Worm (Caenorhabditis elegans) whole organism, L4 larva: ENCODE results near the gene Y43B11AR.1.

Experiments used
- F37D6.2 ChIP-seq: sonication (generic microtip); optimal IDR thresholded peaks from 2 replicates; lab custom pipeline; 2016; ENCODE audit warnings: mild to moderate bottlenecking, missing genetic modification characterization, missing compliant biosample characterization
- T20F7.1 ChIP-seq: fragments of 200-800 bp; sonication (Bioruptor generic); optimal IDR thresholded peaks from 2 replicates; lab custom pipeline; 2018; ENCODE audit warnings: mild to moderate bottlenecking, missing genetic modification characterization, missing compliant biosample characterization
- Y105C5A.15 ChIP-seq: fragments of 200-800 bp; sonication (Bioruptor generic); IDR thresholded peaks from 2 replicates; pipeline ENCODE4 v1.3.6; 2022; ENCODE audit warnings: missing genetic modification characterization, missing compliant biosample characterization
- Y75B8A.6 ChIP-seq: fragments of 200-800 bp; sonication (Bioruptor generic); IDR thresholded peaks from 2 replicates; pipeline ENCODE4 v1.3.6; 2022; ENCODE audit warnings: missing genetic modification reagents, missing genetic modification characterization, missing compliant biosample characterization
- ZK337.2 ChIP-seq: fragments of 200-800 bp; sonication (Bioruptor generic); IDR thresholded peaks from 2 replicates; pipeline ENCODE4 v1.3.6; 2022; ENCODE audit warnings: missing genetic modification reagents, missing genetic modification characterization, missing compliant biosample characterization
- ZK546.5 ChIP-seq, 2 experiments: sonication (generic microtip); optimal IDR thresholded peaks; 2 replicates each; lab custom pipeline; 2017; ENCODE audit warnings: missing biosample characterization in 2 of 2, missing genetic modification characterization in 2 of 2
- aly-2 ChIP-seq: sonication (generic microtip); optimal IDR thresholded peaks from 2 replicates; lab custom pipeline; 2018; ENCODE audit warnings: missing biosample characterization, missing genetic modification characterization
- ama-1 ChIP-seq: fragments of 150-350 bp; optimal IDR thresholded peaks from 2 replicates; lab custom pipeline; 2014; ENCODE audit warnings: inconsistent platforms, mixed read lengths
- ceh-28 ChIP-seq: fragments of 150-350 bp; optimal IDR thresholded peaks from 2 replicates; lab custom pipeline; 2014; ENCODE audit warnings: missing biosample characterization, missing genetic modification reagents, missing genetic modification characterization
- ceh-32 ChIP-seq: sonication (generic microtip); optimal IDR thresholded peaks from 2 replicates; lab custom pipeline; 2016; ENCODE audit warnings: mild to moderate bottlenecking, missing genetic modification characterization, missing compliant biosample characterization; ENCODE audit not compliant: poor library complexity
- ceh-62 ChIP-seq: sonication (generic microtip); optimal IDR thresholded peaks from 2 replicates; lab custom pipeline; 2017; ENCODE audit warnings: missing biosample characterization, missing genetic modification characterization
- ces-1 ChIP-seq: fragments of 150-350 bp; sonication (generic microtip); optimal IDR thresholded peaks from 4 replicates; lab custom pipeline; 2014; ENCODE audit warnings: missing biosample characterization, missing genetic modification reagents, missing genetic modification characterization
- ctbp-1 ChIP-seq: fragments of 200-800 bp; sonication (Bioruptor generic); IDR thresholded peaks from 2 replicates; pipeline ENCODE4 v1.3.6; 2022; ENCODE audit warnings: missing genetic modification reagents, missing genetic modification characterization, missing compliant biosample characterization
- daf-16 ChIP-seq, 3 experiments: sonication (generic microtip); optimal IDR thresholded peaks; 2 replicates each; lab custom pipeline; 2016 to 2017; ENCODE audit warnings: missing genetic modification characterization in 3 of 3, missing genetic modification reagents in 3 of 3, mild to moderate bottlenecking in 2 of 3, missing compliant biosample characterization in 2 of 3, missing biosample characterization in 1 of 3, moderate library complexity in 1 of 3
- daf-19 ChIP-seq: fragments of 200-800 bp; sonication (Bioruptor generic); conservative IDR thresholded peaks from 2 replicates; pipeline ENCODE4 v1.3.6; 2022; ENCODE audit warnings: missing genetic modification characterization, missing compliant biosample characterization
- dmd-9 ChIP-seq: fragments of 200-800 bp; sonication (Bioruptor generic); IDR thresholded peaks from 2 replicates; pipeline ENCODE4 v1.3.6; 2022; ENCODE audit warnings: missing genetic modification reagents, missing genetic modification characterization, missing compliant biosample characterization
- dpl-1 ChIP-seq: fragments of 150-350 bp; optimal IDR thresholded peaks from 2 replicates; lab custom pipeline; 2014; ENCODE audit warnings: missing biosample characterization, missing genetic modification reagents, missing genetic modification characterization
- duxl-1 ChIP-seq: sonication (generic microtip); optimal IDR thresholded peaks from 2 replicates; lab custom pipeline; 2016; ENCODE audit warnings: mild to moderate bottlenecking, missing genetic modification characterization, moderate library complexity, missing compliant biosample characterization; ENCODE audit not compliant: poor library complexity
- dve-1 ChIP-seq: sonication (generic microtip); optimal IDR thresholded peaks from 2 replicates; lab custom pipeline; 2017; ENCODE audit warnings: antibody characterized with exemption, mild to moderate bottlenecking, missing genetic modification characterization, missing compliant biosample characterization; ENCODE audit not compliant: insufficient read depth
- egl-27 ChIP-seq: sonication (generic microtip); optimal IDR thresholded peaks from 3 replicates; lab custom pipeline; 2017; ENCODE audit warnings: missing biosample characterization, missing genetic modification reagents, missing genetic modification characterization
- egl-43 ChIP-seq: fragments of 200-800 bp; sonication (Bioruptor generic); IDR thresholded peaks from 2 replicates; pipeline ENCODE4 v1.3.6; 2022; ENCODE audit warnings: missing genetic modification reagents, missing genetic modification characterization, missing compliant biosample characterization
- fos-1 ChIP-seq: fragments of 150-350 bp; optimal IDR thresholded peaks from 2 replicates; lab custom pipeline; 2014; ENCODE audit warnings: missing biosample characterization, missing genetic modification characterization
- gei-8 ChIP-seq: fragments of 200-800 bp; sonication (Bioruptor generic); optimal IDR thresholded peaks from 2 replicates; lab custom pipeline; 2018; ENCODE audit warnings: mild to moderate bottlenecking, missing genetic modification characterization, missing compliant biosample characterization
- hif-1 ChIP-seq, 2 experiments: sonication (generic microtip); optimal IDR thresholded peaks; 2 replicates each; lab custom pipeline; 2016 to 2017; ENCODE audit warnings: missing compliant biosample characterization in 2 of 2, missing genetic modification characterization in 2 of 2, missing genetic modification reagents in 2 of 2, missing genotype in 2 of 2, mild to moderate bottlenecking in 1 of 2
- hmg-1.1 ChIP-seq: fragments of 200-800 bp; sonication (Bioruptor generic); IDR thresholded peaks from 2 replicates; pipeline ENCODE4 v1.3.6; 2022; ENCODE audit warnings: missing genetic modification reagents, missing genetic modification characterization, missing compliant biosample characterization
- jun-1 ChIP-seq: fragments of 150-350 bp; optimal IDR thresholded peaks from 2 replicates; lab custom pipeline; 2014; ENCODE audit warnings: missing biosample characterization, missing genetic modification reagents, missing genetic modification characterization
- lin-13 ChIP-seq: fragments of 150-350 bp; optimal IDR thresholded peaks from 2 replicates; lab custom pipeline; 2014; ENCODE audit warnings: missing biosample characterization, missing genetic modification reagents, missing genetic modification characterization
- lin-15B ChIP-seq: fragments of 150-350 bp; sonication (generic microtip); optimal IDR thresholded peaks from 3 replicates; lab custom pipeline; 2014; ENCODE audit warnings: missing biosample characterization, missing genetic modification characterization
- lin-38 ChIP-seq: fragments of 200-800 bp; sonication (Bioruptor generic); IDR thresholded peaks from 2 replicates; pipeline ENCODE4 v1.3.6; 2022; ENCODE audit warnings: missing genetic modification reagents, missing genetic modification characterization, missing compliant biosample characterization
- lir-3 ChIP-seq: sonication (generic microtip); optimal IDR thresholded peaks from 2 replicates; lab custom pipeline; 2016; ENCODE audit warnings: mild to moderate bottlenecking, missing genetic modification characterization, missing compliant biosample characterization
- madf-5 ChIP-seq, 2 experiments: fragments of 200-800 bp; sonication (Bioruptor generic); IDR thresholded peaks; 2 replicates each; pipeline ENCODE4 v1.3.6; 2022; ENCODE audit warnings: missing compliant biosample characterization in 2 of 2, missing genetic modification characterization in 2 of 2
- mdl-1 ChIP-seq, 2 experiments: fragments of 150-350 bp in 1 of 2; sonication (generic microtip) in 1 of 2; optimal IDR thresholded peaks; 2 replicates each; lab custom pipeline; 2014 to 2017; ENCODE audit warnings: missing biosample characterization in 2 of 2, missing genetic modification characterization in 2 of 2
- mes-2 ChIP-seq: sonication (generic microtip); optimal IDR thresholded peaks from 2 replicates; lab custom pipeline; 2016; ENCODE audit warnings: missing genotype, mild to moderate bottlenecking, missing genetic modification characterization, missing compliant biosample characterization; ENCODE audit not compliant: poor library complexity, severe bottlenecking
- mxl-3 ChIP-seq: fragments of 200-800 bp; sonication (Bioruptor generic); optimal IDR thresholded peaks from 2 replicates; lab custom pipeline; 2018; ENCODE audit warnings: mild to moderate bottlenecking, missing genetic modification characterization, missing compliant biosample characterization
- nhr-11 ChIP-seq: fragments of 150-350 bp; optimal IDR thresholded peaks from 2 replicates; lab custom pipeline; 2014; ENCODE audit warnings: missing biosample characterization, missing genetic modification characterization
- nhr-25 ChIP-seq: sonication (generic microtip); optimal IDR thresholded peaks from 2 replicates; lab custom pipeline; 2017; ENCODE audit warnings: missing genetic modification characterization, mild to moderate bottlenecking, missing compliant biosample characterization, antibody characterized with exemption, moderate library complexity, borderline replicate concordance; ENCODE audit not compliant: insufficient read depth
- nhr-41 ChIP-seq: fragments of 200-800 bp; sonication (Bioruptor generic); IDR thresholded peaks from 2 replicates; pipeline ENCODE4 v1.3.6; 2022; ENCODE audit warnings: missing genetic modification reagents, missing genetic modification characterization, missing compliant biosample characterization
- nhr-48 ChIP-seq: sonication (generic microtip); optimal IDR thresholded peaks from 2 replicates; lab custom pipeline; 2016; ENCODE audit warnings: mild to moderate bottlenecking, missing genetic modification characterization, missing compliant biosample characterization
- php-3 ChIP-seq: fragments of 200-800 bp; sonication (Bioruptor generic); IDR thresholded peaks from 2 replicates; pipeline ENCODE4 v1.3.6; 2022; ENCODE audit warnings: missing genetic modification reagents, missing genetic modification characterization, missing compliant biosample characterization
- pqm-1 ChIP-seq: sonication (generic microtip); optimal IDR thresholded peaks from 2 replicates; lab custom pipeline; 2017; ENCODE audit warnings: missing biosample characterization, missing genetic modification characterization
- rbr-2 ChIP-seq: sonication (generic microtip); optimal IDR thresholded peaks from 2 replicates; lab custom pipeline; 2016; ENCODE audit warnings: missing genotype, missing genetic modification characterization, missing compliant biosample characterization
- sdz-12 ChIP-seq: fragments of 200-800 bp; sonication (Bioruptor generic); optimal IDR thresholded peaks from 2 replicates; lab custom pipeline; 2018; ENCODE audit warnings: mild to moderate bottlenecking, missing genetic modification characterization, missing compliant biosample characterization
- skn-1 ChIP-seq: fragments of 150-350 bp; optimal IDR thresholded peaks from 2 replicates; lab custom pipeline; 2014; ENCODE audit warnings: missing biosample characterization, missing genetic modification characterization
- spr-1 ChIP-seq: sonication (generic microtip); optimal IDR thresholded peaks from 2 replicates; lab custom pipeline; 2016; ENCODE audit warnings: mild to moderate bottlenecking, missing genetic modification characterization, missing compliant biosample characterization
- unc-130 ChIP-seq: sonication (generic microtip); optimal IDR thresholded peaks from 2 replicates; lab custom pipeline; 2016; ENCODE audit warnings: missing genetic modification reagents, missing genetic modification characterization, missing compliant biosample characterization
- unc-62 ChIP-seq, 3 experiments: fragments of 150-350 bp in 1 of 3; sonication (generic microtip); optimal IDR thresholded peaks in 2 of 3; peaks in 1 of 3; 1 replicate in 1 of 3; 2 replicates in 2 of 3; lab custom pipeline; 2014 to 2017; ENCODE audit warnings: missing biosample characterization in 3 of 3, missing genetic modification characterization in 3 of 3, missing genetic modification reagents in 3 of 3, missing genotype in 1 of 3
- vab-7 ChIP-seq: fragments of 200-800 bp; sonication (Bioruptor generic); IDR thresholded peaks from 2 replicates; pipeline ENCODE4 v1.3.6; 2022; ENCODE audit warnings: missing genetic modification reagents, missing genetic modification characterization, missing compliant biosample characterization
- zfp-3 ChIP-seq: fragments of 200-800 bp; sonication (Bioruptor generic); conservative IDR thresholded peaks from 2 replicates; pipeline ENCODE4 v1.3.6; 2022; ENCODE audit warnings: missing genetic modification reagents, missing genetic modification characterization, missing compliant biosample characterization
- zip-11 ChIP-seq: fragments of 200-800 bp; sonication (Bioruptor generic); IDR thresholded peaks from 2 replicates; pipeline ENCODE4 v1.3.6; 2022; ENCODE audit warnings: missing genetic modification characterization, missing compliant biosample characterization
- zip-2 ChIP-seq: fragments of 150-350 bp; optimal IDR thresholded peaks from 2 replicates; lab custom pipeline; 2014; ENCODE audit warnings: missing biosample characterization, missing genetic modification characterization

The Y43B11AR.1 gene

ce11 chrIV:7047762-7048178 is 33.5 kb upstream of the Y43B11AR.1 start (continued):
- no peak for TF ChIP-seq lir-3 (tag; lab: Kevin White, UChicago)
- no peak for TF ChIP-seq fos-1
- peak; percentile 96 for TF ChIP-seq php-3 (GFP tag; lab: Robert Waterston, UW)
- TF ChIP-seq zip-11 (GFP tag; lab: Robert Waterston, UW): no peak
- TF ChIP-seq ceh-62 (tag; lab: Kevin White, UChicago): no peak
- peak; percentile 28 for TF ChIP-seq dpl-1 (GFP tag; lab: Kevin White, UChicago)
- TF ChIP-seq sdz-12 (GFP tag; lab: Kevin White, UChicago): no peak
- peak in 1 of 2 experiments; percentile 85 for TF ChIP-seq mdl-1 (tag; optimal IDR thresholded peaks at IDR 0.05; lab: Kevin White, UChicago)
- peak; percentile 36 for TF ChIP-seq T20F7.1 (GFP tag; lab: Kevin White, UChicago)
- TF ChIP-seq spr-1 (tag; lab: Kevin White, UChicago): peak; percentile 54
- no peak for TF ChIP-seq nhr-41 (GFP tag; lab: Robert Waterston, UW)
- peak; percentile 24 for TF ChIP-seq lin-13 (GFP tag; lab: Kevin White, UChicago)
- no peak for TF ChIP-seq unc-130 (GFP tag; lab: Kevin White, UChicago)
- TF ChIP-seq aly-2 (tag; lab: Kevin White, UChicago): no peak
- no peak for TF ChIP-seq ama-1 (lab: Kevin White, UChicago)
- TF ChIP-seq ZK546.5 (tag; optimal IDR thresholded peaks at IDR 0.05; lab: Kevin White, UChicago): no peak
- TF ChIP-seq dmd-9 (GFP tag; lab: Robert Waterston, UW): no peak
- TF ChIP-seq nhr-11 (tag; lab: Kevin White, UChicago): peak; percentile 6
- TF ChIP-seq mes-2 (tag; lab: Kevin White, UChicago): peak; percentile 45
- peak in 1 of 2 experiments; percentile 98 for TF ChIP-seq unc-62 (GFP tag; optimal IDR thresholded peaks at IDR 0.05 in 1 of 2; lab: Kevin White, UChicago)
- TF ChIP-seq unc-62 (tag; optimal IDR thresholded peaks at IDR 0.05; lab: Kevin White, UChicago): no peak
- TF ChIP-seq hif-1 (tag; optimal IDR thresholded peaks at IDR 0.05; lab: Kevin White, UChicago): peak in 1 of 2 experiments; percentile 30
- no peak for TF ChIP-seq lin-15B (tag; lab: Kevin White, UChicago)
- TF ChIP-seq madf-5 (GFP tag; IDR thresholded peaks at IDR 0.05; lab: Robert Waterston, UW): no peak
- no peak for TF ChIP-seq daf-19
- TF ChIP-seq ZK337.2 (GFP tag; lab: Robert Waterston, UW): no peak
- TF ChIP-seq zip-2 (tag; lab: Kevin White, UChicago): no peak
- TF ChIP-seq rbr-2 (tag; lab: Kevin White, UChicago): peak; percentile 31
- no peak for TF ChIP-seq egl-27 (tag; lab: Kevin White, UChicago)
- peak; percentile 85 for TF ChIP-seq gei-8
- TF ChIP-seq ces-1 (GFP tag; lab: Kevin White, UChicago): no peak
- TF ChIP-seq F37D6.2 (tag; lab: Kevin White, UChicago): no peak
- TF ChIP-seq ctbp-1 (GFP tag; lab: Robert Waterston, UW): no peak
- 0 out of 2 replicates have a peak, but pooled peaks have one; percentile 39 for TF ChIP-seq egl-43 (GFP tag; lab: Robert Waterston, UW)
- peak in 1 of 2 experiments; percentile 48 for TF ChIP-seq daf-16 (GFP tag; optimal IDR thresholded peaks at IDR 0.05; lab: Kevin White, UChicago)
- TF ChIP-seq daf-16 (tag; optimal IDR thresholded peaks at IDR 0.05; lab: Kevin White, UChicago): peak; percentile 88
- TF ChIP-seq nhr-48: peak; percentile 88
- no peak for TF ChIP-seq ceh-28 (tag; lab: Kevin White, UChicago)
- no peak for TF ChIP-seq lin-38
- TF ChIP-seq dve-1 (tag; lab: Kevin White, UChicago): peak; percentile 93
- peak; percentile 35; the same call in 1 of the 2 replicates for TF ChIP-seq hmg-1.1 (GFP tag; lab: Robert Waterston, UW)
- no peak for TF ChIP-seq skn-1 (tag; lab: Kevin White, UChicago)
- no peak for TF ChIP-seq zfp-3 (GFP tag; lab: Robert Waterston, UW)
- no peak for TF ChIP-seq Y105C5A.15 (GFP tag; lab: Robert Waterston, UW)
- peak; percentile 15 for TF ChIP-seq jun-1 (tag; lab: Kevin White, UChicago)
- no peak for TF ChIP-seq vab-7 (GFP tag; lab: Robert Waterston, UW)
- TF ChIP-seq nhr-25 (tag; lab: Kevin White, UChicago): peak; percentile 63
- TF ChIP-seq mxl-3 (GFP tag; lab: Kevin White, UChicago): peak; percentile 79
- no peak for TF ChIP-seq ceh-32 (tag; lab: Kevin White, UChicago)
- peak; percentile 92 for TF ChIP-seq pqm-1 (tag; lab: Kevin White, UChicago)
- TF ChIP-seq duxl-1 (tag; lab: Kevin White, UChicago): no peak
- no peak for TF ChIP-seq Y75B8A.6
